Worm (Caenorhabditis elegans) whole organism, L1 larva: ENCODE results near the gene F38B7.17.

ENCODE experiments used
- C16A3.4 ChIP-seq: fragments of 150-350 bp; optimal IDR thresholded peaks from 2 replicates; lab custom pipeline; 2014; ENCODE audit warnings: missing biosample characterization, missing genetic modification characterization
- C34B4.2 ChIP-seq: sonication (generic microtip); optimal IDR thresholded peaks from 2 replicates; lab custom pipeline; 2017; ENCODE audit warnings: mild to moderate bottlenecking, missing genetic modification characterization, missing compliant biosample characterization
- aha-1 ChIP-seq: fragments of 150-350 bp; optimal IDR thresholded peaks from 2 replicates; lab custom pipeline; 2014; ENCODE audit warnings: missing biosample characterization, missing genetic modification characterization
- alr-1 ChIP-seq: fragments of 200-800 bp; sonication (Bioruptor generic); optimal IDR thresholded peaks from 2 replicates; lab custom pipeline; 2018; ENCODE audit warnings: borderline replicate concordance, mild to moderate bottlenecking, missing genetic modification characterization, missing compliant biosample characterization
- aly-2 ChIP-seq: fragments of 150-350 bp; optimal IDR thresholded peaks from 2 replicates; lab custom pipeline; 2014; ENCODE audit warnings: missing biosample characterization, missing genetic modification characterization
- ama-1 ChIP-seq: fragments of 150-350 bp; optimal IDR thresholded peaks from 2 replicates; lab custom pipeline; 2014
- blmp-1 ChIP-seq: fragments of 150-350 bp; optimal IDR thresholded peaks from 2 replicates; lab custom pipeline; 2014; ENCODE audit warnings: missing biosample characterization, missing genetic modification characterization
- ceh-63 ChIP-seq: fragments of 200-800 bp; sonication (Bioruptor generic); optimal IDR thresholded peaks from 2 replicates; lab custom pipeline; 2018; ENCODE audit warnings: mild to moderate bottlenecking, missing genetic modification characterization, missing compliant biosample characterization
- ceh-8 ChIP-seq: fragments of 200-800 bp; sonication (Bioruptor generic); optimal IDR thresholded peaks from 2 replicates; lab custom pipeline; 2018; ENCODE audit warnings: mild to moderate bottlenecking, missing genetic modification characterization, moderate library complexity, missing compliant biosample characterization
- ceh-82 ChIP-seq, 3 experiments: fragments of 150-350 bp in 1 of 3; sonication (generic microtip) in 2 of 3; optimal IDR thresholded peaks; 2 replicates each; lab custom pipeline; 2014 to 2017; ENCODE audit warnings: missing biosample characterization in 3 of 3, missing genetic modification characterization in 3 of 3
- ceh-88 ChIP-seq: fragments of 200-800 bp; sonication (Bioruptor generic); IDR thresholded peaks from 2 replicates; pipeline ENCODE4 v1.3.6; 2022; ENCODE audit warnings: missing genetic modification characterization, missing compliant biosample characterization
- ceh-90 ChIP-seq: sonication (generic microtip); optimal IDR thresholded peaks from 2 replicates; lab custom pipeline; 2016; ENCODE audit warnings: missing genetic modification characterization, missing compliant biosample characterization
- dpl-1 ChIP-seq, 3 experiments: fragments of 150-350 bp in 2 of 3; sonication (generic microtip) in 1 of 3; optimal IDR thresholded peaks; 2 replicates each; lab custom pipeline; 2014 to 2017; ENCODE audit warnings: missing biosample characterization in 3 of 3, missing genetic modification characterization in 3 of 3, missing genetic modification reagents in 3 of 3
- dsc-1 ChIP-seq: sonication (generic microtip); optimal IDR thresholded peaks from 2 replicates; lab custom pipeline; 2016; ENCODE audit warnings: mild to moderate bottlenecking, missing genetic modification characterization, missing compliant biosample characterization
- efl-1 ChIP-seq, 4 experiments: fragments of 150-350 bp; optimal IDR thresholded peaks in 3 of 4; peaks in 1 of 4; 1 replicate in 1 of 4; 2 replicates in 3 of 4; lab custom pipeline; 2014; ENCODE audit warnings: missing biosample characterization in 2 of 4, missing genetic modification characterization in 2 of 4, missing genetic modification reagents in 2 of 4
- egl-27 ChIP-seq, 2 experiments: fragments of 150-350 bp in 1 of 2; sonication (generic microtip); optimal IDR thresholded peaks; 3 replicates each; lab custom pipeline; 2017 to 2018; ENCODE audit warnings: missing biosample characterization in 2 of 2, missing genetic modification characterization in 2 of 2, missing genetic modification reagents in 2 of 2
- elt-2 ChIP-seq: sonication (generic microtip); optimal IDR thresholded peaks from 2 replicates; lab custom pipeline; 2016; ENCODE audit warnings: missing genetic modification characterization, mild to moderate bottlenecking, inconsistent platforms, missing compliant biosample characterization, missing genetic modification reagents
- elt-3 ChIP-seq, 6 experiments: fragments of 150-350 bp in 1 of 6; sonication (generic microtip); optimal IDR thresholded peaks; 2 replicates each; lab custom pipeline; 2017 to 2018; ENCODE audit warnings: missing biosample characterization in 6 of 6, missing genetic modification characterization in 6 of 6, inconsistent platforms in 1 of 6
- ets-5 ChIP-seq: fragments of 200-800 bp; sonication (Bioruptor generic); IDR thresholded peaks from 2 replicates; pipeline ENCODE4 v1.3.6; 2022; ENCODE audit warnings: missing genetic modification characterization, missing compliant biosample characterization
- fkh-10 ChIP-seq: sonication (generic microtip); optimal IDR thresholded peaks from 2 replicates; lab custom pipeline; 2017; ENCODE audit warnings: missing biosample characterization, missing genetic modification reagents, missing genetic modification characterization
- fkh-8 ChIP-seq: sonication (generic microtip); optimal IDR thresholded peaks from 2 replicates; lab custom pipeline; 2016; ENCODE audit warnings: mild to moderate bottlenecking, missing genetic modification characterization, missing compliant biosample characterization
- fos-1 ChIP-seq: fragments of 150-350 bp; optimal IDR thresholded peaks from 2 replicates; lab custom pipeline; 2014; ENCODE audit warnings: missing biosample characterization, missing genetic modification characterization
- irx-1 ChIP-seq: sonication (generic microtip); optimal IDR thresholded peaks from 2 replicates; lab custom pipeline; 2016; ENCODE audit warnings: missing genetic modification characterization, missing compliant biosample characterization
- jun-1 ChIP-seq: fragments of 150-350 bp; optimal IDR thresholded peaks from 2 replicates; lab custom pipeline; 2014; ENCODE audit warnings: missing biosample characterization, missing genetic modification reagents, missing genetic modification characterization
- lin-14 ChIP-seq: fragments of 200-800 bp; sonication (Bioruptor generic); optimal IDR thresholded peaks from 2 replicates; lab custom pipeline; 2018; ENCODE audit warnings: mild to moderate bottlenecking, missing genetic modification characterization, moderate library complexity, missing compliant biosample characterization
- lin-39 ChIP-seq: fragments of 150-350 bp; optimal IDR thresholded peaks from 2 replicates; lab custom pipeline; 2014; ENCODE audit warnings: missing biosample characterization, missing genetic modification reagents, missing genetic modification characterization
- lsy-2 ChIP-seq, 2 experiments: fragments of 150-350 bp; optimal IDR thresholded peaks; 2 replicates each; lab custom pipeline; 2014; ENCODE audit warnings: missing biosample characterization in 2 of 2, missing genetic modification characterization in 2 of 2
- mdl-1 ChIP-seq, 2 experiments: fragments of 150-350 bp; optimal IDR thresholded peaks; 2 replicates each; lab custom pipeline; 2014 to 2017; ENCODE audit warnings: missing biosample characterization in 2 of 2, missing genetic modification characterization in 2 of 2, inconsistent platforms in 1 of 2
- mef-2 ChIP-seq: fragments of 150-350 bp; optimal IDR thresholded peaks from 2 replicates; lab custom pipeline; 2014; ENCODE audit warnings: missing biosample characterization, missing genetic modification characterization
- mep-1 ChIP-seq: fragments of 150-350 bp; optimal IDR thresholded peaks from 2 replicates; lab custom pipeline; 2014; ENCODE audit warnings: missing biosample characterization, missing genetic modification characterization
- nhr-12 ChIP-seq: sonication (generic microtip); optimal IDR thresholded peaks from 2 replicates; lab custom pipeline; 2017; ENCODE audit warnings: missing biosample characterization, missing genetic modification characterization
- nhr-20 ChIP-seq: sonication (generic microtip); optimal IDR thresholded peaks from 2 replicates; lab custom pipeline; 2016; ENCODE audit warnings: mild to moderate bottlenecking, missing genetic modification characterization, missing compliant biosample characterization
- nhr-71 ChIP-seq: sonication (generic microtip); optimal IDR thresholded peaks from 2 replicates; lab custom pipeline; 2016; ENCODE audit warnings: mild to moderate bottlenecking, missing genetic modification characterization, moderate library complexity, missing compliant biosample characterization
- nhr-76 ChIP-seq: sonication (generic microtip); optimal IDR thresholded peaks from 2 replicates; lab custom pipeline; 2017; ENCODE audit warnings: missing biosample characterization, missing genetic modification characterization
- nhr-77 ChIP-seq: fragments of 150-350 bp; optimal IDR thresholded peaks from 2 replicates; lab custom pipeline; 2014; ENCODE audit warnings: missing biosample characterization, missing genetic modification characterization
- nhr-85 ChIP-seq: sonication (generic microtip); peaks from one replicate; lab custom pipeline; 2016; ENCODE audit warnings: missing genetic modification characterization, inconsistent platforms, missing compliant biosample characterization
- pag-3 ChIP-seq: sonication (generic microtip); optimal IDR thresholded peaks from 2 replicates; lab custom pipeline; 2017; ENCODE audit warnings: missing genetic modification characterization, mild to moderate bottlenecking, missing compliant biosample characterization, antibody characterized with exemption, borderline replicate concordance; ENCODE audit not compliant: insufficient read depth
- pax-3 ChIP-seq: fragments of 200-800 bp; sonication (Bioruptor generic); optimal IDR thresholded peaks from 2 replicates; lab custom pipeline; 2018; ENCODE audit warnings: mild to moderate bottlenecking, missing genetic modification characterization, moderate library complexity, missing compliant biosample characterization
- rnt-1 ChIP-seq: sonication (generic microtip); optimal IDR thresholded peaks from 2 replicates; lab custom pipeline; 2016; ENCODE audit warnings: mild to moderate bottlenecking, missing genetic modification characterization, moderate library complexity, missing compliant biosample characterization
- sox-4 ChIP-seq: sonication (generic microtip); optimal IDR thresholded peaks from 2 replicates; lab custom pipeline; 2016; ENCODE audit warnings: missing genetic modification characterization, missing compliant biosample characterization
- sptf-1 ChIP-seq: fragments of 150-350 bp; optimal IDR thresholded peaks from 2 replicates; lab custom pipeline; 2014; ENCODE audit warnings: missing biosample characterization, missing genetic modification characterization
- tbx-2 ChIP-seq: sonication (generic microtip); optimal IDR thresholded peaks from 2 replicates; lab custom pipeline; 2016; ENCODE audit warnings: missing genetic modification characterization, missing compliant biosample characterization
- tlp-1 ChIP-seq: fragments of 150-350 bp; optimal IDR thresholded peaks from 2 replicates; lab custom pipeline; 2014; ENCODE audit warnings: missing biosample characterization, missing genetic modification characterization
- unc-130 ChIP-seq: fragments of 150-350 bp; optimal IDR thresholded peaks from 2 replicates; lab custom pipeline; 2017; ENCODE audit warnings: missing biosample characterization, missing genetic modification characterization, inconsistent platforms
- unc-30 ChIP-seq: sonication (generic microtip); optimal IDR thresholded peaks from 2 replicates; lab custom pipeline; 2017; ENCODE audit warnings: missing biosample characterization, missing genetic modification characterization
- xbp-1 ChIP-seq: sonication (generic microtip); optimal IDR thresholded peaks from 2 replicates; lab custom pipeline; 2016; ENCODE audit warnings: missing genetic modification characterization, missing compliant biosample characterization
- zag-1 ChIP-seq: fragments of 150-350 bp; optimal IDR thresholded peaks from 2 replicates; lab custom pipeline; 2014; ENCODE audit warnings: missing biosample characterization, missing genetic modification characterization
- zip-4 ChIP-seq: fragments of 200-800 bp; sonication (Bioruptor generic); optimal IDR thresholded peaks from 2 replicates; lab custom pipeline; 2018; ENCODE audit warnings: mild to moderate bottlenecking, missing genetic modification characterization, moderate library complexity, missing compliant biosample characterization
- ztf-11 ChIP-seq, 2 experiments: sonication (generic microtip); optimal IDR thresholded peaks; 2 replicates each; lab custom pipeline; 2016 to 2017; ENCODE audit warnings: missing genetic modification characterization in 2 of 2, missing biosample characterization in 1 of 2, missing compliant biosample characterization in 1 of 2

F38B7.17 gene

ce11 chrV:11531831-11532534 is 16.8 kb downstream of the F38B7.17 start (continued):
- TF ChIP-seq pag-3: peak; percentile 38
- peak; percentile 82 for TF ChIP-seq fos-1 (tag; lab: Kevin White, UChicago)
- TF ChIP-seq ceh-8 (GFP tag; lab: Kevin White, UChicago): no peak

ce11 chrV:11531100-11531499 is 17.7 kb downstream of the F38B7.17 start:
- TF ChIP-seq pax-3 (tag; lab: Kevin White, UChicago) (no peak), alr-1 (tag; lab: Kevin White, UChicago) (no peak), unc-30 (no peak), C34B4.2 (tag; lab: Kevin White, UChicago) (no peak), dsc-1 (tag; lab: Kevin White, UChicago) (no peak), C16A3.4 (peak; percentile 49), nhr-76 (tag; lab: Kevin White, UChicago) (no peak), ama-1 (lab: Kevin White, UChicago) (no peak), elt-3 (tag; optimal IDR thresholded peaks at IDR 0.05; lab: Kevin White, UChicago) (peak in 5 of 6 experiments; percentile 58 to 92 (median 89)), lin-14 (GFP tag; lab: Kevin White, UChicago) (peak; percentile 94), nhr-20 (tag; lab: Kevin White, UChicago) (peak; percentile 90), fkh-8 (tag; lab: Kevin White, UChicago) (no peak), aly-2 (tag; lab: Kevin White, UChicago) (no peak), ztf-11 (tag; optimal IDR thresholded peaks at IDR 0.05; lab: Kevin White, UChicago) (no peak), ceh-88 (GFP tag; lab: Robert Waterston, UW) (peak; percentile 29; the same call in 1 of the 2 replicates), nhr-77 (tag; lab: Kevin White, UChicago) (no peak), sox-4 (tag; lab: Kevin White, UChicago) (no peak), nhr-85 (tag; lab: Kevin White, UChicago) (peak; percentile 100), fkh-10 (GFP tag; lab: Kevin White, UChicago) (no peak), mep-1 (tag; lab: Kevin White, UChicago) (peak; percentile 85), ceh-8 (GFP tag; lab: Kevin White, UChicago) (no peak), nhr-71 (tag; lab: Kevin White, UChicago) (peak; percentile 82), ceh-90 (tag; lab: Kevin White, UChicago) (no peak), tlp-1 (tag; lab: Kevin White, UChicago) (no peak), ets-5 (no peak), xbp-1 (tag; lab: Kevin White, UChicago) (peak; percentile 8), zip-4 (GFP tag; lab: Kevin White, UChicago) (no peak), elt-2 (tag; lab: Kevin White, UChicago) (no peak), jun-1 (tag; lab: Kevin White, UChicago) (no peak), efl-1 (optimal IDR thresholded peaks at IDR 0.05; lab: Kevin White, UChicago) (peak; percentile 20 to 39), efl-1 (GFP tag; optimal IDR thresholded peaks at IDR 0.05 in 1 of 2; lab: Kevin White, UChicago) (peak in 1 of 2 experiments; percentile 6), egl-27 (tag; optimal IDR thresholded peaks at IDR 0.05; lab: Kevin White, UChicago) (peak in 1 of 2 experiments; percentile 12), nhr-12 (tag; lab: Kevin White, UChicago) (no peak), aha-1 (tag; lab: Kevin White, UChicago) (no peak), lin-39 (no peak), zag-1 (tag; lab: Kevin White, UChicago) (no peak), tbx-2 (tag; lab: Kevin White, UChicago) (peak; percentile 35), irx-1 (no peak), lsy-2 (tag; optimal IDR thresholded peaks at IDR 0.05; lab: Kevin White, UChicago) (peak; percentile 56 to 84), blmp-1 (tag; lab: Kevin White, UChicago) (peak; percentile 99), mdl-1 (tag; optimal IDR thresholded peaks at IDR 0.05; lab: Kevin White, UChicago) (peak in 1 of 2 experiments; percentile 69), unc-130 (tag; lab: Kevin White, UChicago) (peak; percentile 84), mef-2 (tag; lab: Kevin White, UChicago) (no peak), rnt-1 (tag; lab: Kevin White, UChicago) (peak; percentile 42), ceh-63 (no peak), sptf-1 (tag; lab: Kevin White, UChicago) (no peak), ceh-82 (tag; optimal IDR thresholded peaks at IDR 0.05; lab: Kevin White, UChicago) (peak in 1 of 3 experiments; percentile 23), dpl-1 (GFP tag; optimal IDR thresholded peaks at IDR 0.05; lab: Kevin White, UChicago) (peak in 2 of 3 experiments; percentile 22 to 36)
